Worm (Caenorhabditis elegans) whole organism, L3 larva: ENCODE results near the gene M88.4.

Experiments
- R02D3.7 ChIP-seq: fragments of 150-350 bp; optimal IDR thresholded peaks from 2 replicates; lab custom pipeline; 2014; ENCODE audit warnings: missing biosample characterization, missing genetic modification characterization
- ZK546.5 ChIP-seq: sonication (generic microtip); optimal IDR thresholded peaks from 2 replicates; lab custom pipeline; 2017; ENCODE audit warnings: missing biosample characterization, missing genetic modification characterization
- aly-2 ChIP-seq: fragments of 150-350 bp; optimal IDR thresholded peaks from 2 replicates; lab custom pipeline; 2014; ENCODE audit warnings: missing biosample characterization, missing genetic modification characterization
- ama-1 ChIP-seq: fragments of 150-350 bp; optimal IDR thresholded peaks from 2 replicates; lab custom pipeline; 2018
- ceh-16 ChIP-seq: sonication (generic microtip); optimal IDR thresholded peaks from 2 replicates; lab custom pipeline; 2017; ENCODE audit warnings: missing biosample characterization, missing genetic modification characterization
- ceh-28 ChIP-seq: fragments of 150-350 bp; optimal IDR thresholded peaks from 2 replicates; lab custom pipeline; 2014; ENCODE audit warnings: missing biosample characterization, missing genetic modification reagents, missing genetic modification characterization
- ceh-82 ChIP-seq: fragments of 150-350 bp; optimal IDR thresholded peaks from 2 replicates; lab custom pipeline; 2014; ENCODE audit warnings: missing biosample characterization, missing genetic modification characterization
- ceh-9 ChIP-seq: sonication (generic microtip); optimal IDR thresholded peaks from 2 replicates; lab custom pipeline; 2018; ENCODE audit warnings: missing biosample characterization, missing genetic modification characterization
- daf-12 ChIP-seq: fragments of 150-350 bp; optimal IDR thresholded peaks from 2 replicates; lab custom pipeline; 2014; ENCODE audit warnings: missing biosample characterization, missing genetic modification reagents, missing genetic modification characterization
- egl-27 ChIP-seq: sonication (generic microtip); optimal IDR thresholded peaks from 4 replicates; lab custom pipeline; 2017; ENCODE audit warnings: missing biosample characterization, missing genetic modification reagents, missing genetic modification characterization
- egl-5 ChIP-seq: fragments of 150-350 bp; optimal IDR thresholded peaks from 2 replicates; lab custom pipeline; 2017; ENCODE audit warnings: missing biosample characterization, missing genetic modification reagents, missing genetic modification characterization, inconsistent platforms
- elt-1 ChIP-seq: fragments of 150-350 bp; optimal IDR thresholded peaks from 2 replicates; lab custom pipeline; 2014; ENCODE audit warnings: missing biosample characterization, missing genetic modification characterization
- elt-2 ChIP-seq: sonication (generic microtip); optimal IDR thresholded peaks from 2 replicates; lab custom pipeline; 2016; ENCODE audit warnings: missing genetic modification reagents, mild to moderate bottlenecking, missing genetic modification characterization, missing compliant biosample characterization
- elt-3 ChIP-seq, 3 experiments: fragments of 150-350 bp in 1 of 3; sonication (generic microtip) in 2 of 3; optimal IDR thresholded peaks; 2 replicates in 2 of 3; 4 replicates in 1 of 3; lab custom pipeline; 2014 to 2017; ENCODE audit warnings: missing biosample characterization in 3 of 3, missing genetic modification characterization in 3 of 3
- eor-1 ChIP-seq, 2 experiments: fragments of 150-350 bp; optimal IDR thresholded peaks; 2 replicates each; lab custom pipeline; 2014 to 2018; ENCODE audit warnings: missing biosample characterization in 2 of 2, missing genetic modification characterization in 2 of 2
- fkh-10 ChIP-seq: sonication (generic microtip); optimal IDR thresholded peaks from 2 replicates; lab custom pipeline; 2017; ENCODE audit warnings: missing biosample characterization, missing genetic modification reagents, missing genetic modification characterization
- hmg-11 ChIP-seq: sonication (generic microtip); optimal IDR thresholded peaks from 2 replicates; lab custom pipeline; 2016; ENCODE audit warnings: missing genetic modification characterization, missing compliant biosample characterization
- lin-15B ChIP-seq: fragments of 150-350 bp; optimal IDR thresholded peaks from 2 replicates; lab custom pipeline; 2014; ENCODE audit warnings: missing biosample characterization, missing genetic modification characterization
- lin-39 ChIP-seq: fragments of 150-350 bp; optimal IDR thresholded peaks from 2 replicates; lab custom pipeline; 2018; ENCODE audit warnings: missing biosample characterization, missing genetic modification reagents, missing genetic modification characterization
- lsy-12 ChIP-seq: sonication (generic microtip); optimal IDR thresholded peaks from 2 replicates; lab custom pipeline; 2016; ENCODE audit warnings: mild to moderate bottlenecking, missing genetic modification characterization, missing compliant biosample characterization
- mdl-1 ChIP-seq: fragments of 150-350 bp; optimal IDR thresholded peaks from 2 replicates; lab custom pipeline; 2014; ENCODE audit warnings: missing biosample characterization, missing genetic modification characterization
- nfya-1 ChIP-seq: sonication (generic microtip); optimal IDR thresholded peaks from 2 replicates; lab custom pipeline; 2017; ENCODE audit warnings: missing genetic modification characterization, mild to moderate bottlenecking, missing compliant biosample characterization, antibody characterized with exemption, moderate library complexity; ENCODE audit not compliant: insufficient read depth
- nhr-11 ChIP-seq: fragments of 150-350 bp; optimal IDR thresholded peaks from 2 replicates; lab custom pipeline; 2014; ENCODE audit warnings: missing biosample characterization, missing genetic modification characterization
- nhr-12 ChIP-seq: fragments of 150-350 bp; optimal IDR thresholded peaks from 2 replicates; lab custom pipeline; 2014; ENCODE audit warnings: missing biosample characterization, missing genetic modification characterization
- nhr-23 ChIP-seq: fragments of 150-350 bp; optimal IDR thresholded peaks from 2 replicates; lab custom pipeline; 2014; ENCODE audit warnings: missing biosample characterization, missing genetic modification reagents, missing genetic modification characterization
- nhr-237 ChIP-seq: fragments of 150-350 bp; optimal IDR thresholded peaks from 2 replicates; lab custom pipeline; 2014; ENCODE audit warnings: missing biosample characterization, missing genetic modification characterization
- nhr-25 ChIP-seq: sonication (generic microtip); optimal IDR thresholded peaks from 2 replicates; lab custom pipeline; 2017; ENCODE audit warnings: missing biosample characterization, missing genetic modification characterization
- nhr-28 ChIP-seq: fragments of 150-350 bp; optimal IDR thresholded peaks from 2 replicates; lab custom pipeline; 2014; ENCODE audit warnings: missing biosample characterization, missing genetic modification characterization
- nhr-43 ChIP-seq: sonication (generic microtip); optimal IDR thresholded peaks from 2 replicates; lab custom pipeline; 2016; ENCODE audit warnings: mild to moderate bottlenecking, missing genetic modification characterization, missing compliant biosample characterization; ENCODE audit not compliant: poor library complexity, severe bottlenecking
- nhr-67 ChIP-seq: fragments of 150-350 bp; optimal IDR thresholded peaks from 2 replicates; lab custom pipeline; 2014; ENCODE audit warnings: missing biosample characterization, missing genetic modification characterization
- nhr-77 ChIP-seq: fragments of 150-350 bp; optimal IDR thresholded peaks from 2 replicates; lab custom pipeline; 2014; ENCODE audit warnings: missing biosample characterization, missing genetic modification characterization
- pha-4 ChIP-seq: fragments of 150-350 bp; optimal IDR thresholded peaks from 2 replicates; lab custom pipeline; 2014; ENCODE audit warnings: missing biosample characterization, missing genetic modification reagents, missing genetic modification characterization
- pqm-1 ChIP-seq: fragments of 150-350 bp; optimal IDR thresholded peaks from 2 replicates; lab custom pipeline; 2017; ENCODE audit warnings: missing biosample characterization, missing genetic modification characterization, inconsistent platforms
- skn-1 ChIP-seq: fragments of 150-350 bp; optimal IDR thresholded peaks from 2 replicates; lab custom pipeline; 2014; ENCODE audit warnings: missing biosample characterization, missing genetic modification characterization
- snpc-4 ChIP-seq: fragments of 150-350 bp; optimal IDR thresholded peaks from 2 replicates; lab custom pipeline; 2014; ENCODE audit warnings: missing biosample characterization, missing genetic modification characterization
- tbx-2 ChIP-seq: sonication (generic microtip); optimal IDR thresholded peaks from 2 replicates; lab custom pipeline; 2016; ENCODE audit warnings: mild to moderate bottlenecking, missing genetic modification characterization, missing compliant biosample characterization
- unc-39 ChIP-seq: sonication (generic microtip); optimal IDR thresholded peaks from 4 replicates; lab custom pipeline; 2017; ENCODE audit warnings: missing biosample characterization, missing genetic modification characterization
- unc-62 ChIP-seq: fragments of 150-350 bp; sonication (generic microtip); optimal IDR thresholded peaks from 4 replicates; lab custom pipeline; 2014; ENCODE audit warnings: missing biosample characterization, missing genetic modification reagents, missing genetic modification characterization
- zag-1 ChIP-seq: fragments of 150-350 bp; optimal IDR thresholded peaks from 2 replicates; lab custom pipeline; 2014; ENCODE audit warnings: missing biosample characterization, missing genetic modification characterization
- ztf-4 ChIP-seq: fragments of 150-350 bp; optimal IDR thresholded peaks from 2 replicates; lab custom pipeline; 2014; ENCODE audit warnings: missing biosample characterization, missing genetic modification characterization

M88.4 gene

ce11 chrIII:4560393-4560890, 11.6 kb downstream of the M88.4 start (continued):
- TF ChIP-seq unc-62 (peak; percentile 75), ceh-9 (tag; lab: Kevin White, UChicago) (no peak), R02D3.7 (tag; lab: Kevin White, UChicago) (peak; percentile 65), eor-1 (tag; optimal IDR thresholded peaks at IDR 0.05; lab: Kevin White, UChicago) (no peak), ceh-16 (tag; lab: Kevin White, UChicago) (no peak), mdl-1 (tag; lab: Kevin White, UChicago) (peak; percentile 11), hmg-11 (tag; lab: Kevin White, UChicago) (peak; percentile 98), ama-1 (peak; percentile 83), pqm-1 (tag; lab: Kevin White, UChicago) (peak; percentile 14), elt-1 (tag; lab: Kevin White, UChicago) (no peak), ZK546.5 (no peak), lin-15B (tag; lab: Kevin White, UChicago) (peak; percentile 32), elt-3 (tag; optimal IDR thresholded peaks at IDR 0.05; lab: Kevin White, UChicago) (peak in 1 of 3 experiments; percentile 60)

- peak; percentile 14 for TF ChIP-seq pqm-1 (tag; lab: Kevin White, UChicago)
- peak; percentile 26 for TF ChIP-seq elt-2
- no peak for TF ChIP-seq nhr-77
- peak; percentile 79 for TF ChIP-seq pha-4
Observed at ce11 chrIII:4561286-4561685, 12.4 kb downstream of the M88.4 start.

ce11 chrIII:4562070-4562788, 13.4 kb downstream of the M88.4 start, which contains the start of gene pan-1:
Gene pan-1, plus strand, starts transcription at chrIII:4562738.
- TF ChIP-seq pqm-1 (tag; lab: Kevin White, UChicago) (no peak), lin-39 (tag; lab: Kevin White, UChicago) (peak; percentile 76), ceh-28 (tag; lab: Kevin White, UChicago) (peak; percentile 9), ceh-16 (tag; lab: Kevin White, UChicago) (no peak), snpc-4 (peak; percentile 53), unc-62 (peak; percentile 9), nfya-1 (tag; lab: Kevin White, UChicago) (peak; percentile 85), pha-4 (peak; percentile 66), tbx-2 (tag; lab: Kevin White, UChicago) (no peak), ceh-82 (peak; percentile 25), nhr-23 (tag; lab: Kevin White, UChicago) (peak; percentile 72), hmg-11 (tag; lab: Kevin White, UChicago) (peak; percentile 89), ama-1 (peak; percentile 80), elt-2 (peak; percentile 24), eor-1 (tag; optimal IDR thresholded peaks at IDR 0.05; lab: Kevin White, UChicago) (no peak), egl-5 (tag; lab: Kevin White, UChicago) (peak; percentile 46), lsy-12 (peak; percentile 49), nhr-25 (tag; lab: Kevin White, UChicago) (peak; percentile 51)
- TF ChIP-seq, all 47 proteins: peak for 14

ce11 chrIII:4568030-4568429, 19.2 kb downstream of the M88.4 start, which contains the start of gene mlcd-1:
Gene mlcd-1, minus strand, starts transcription at chrIII:4568130.
- TF ChIP-seq eor-1 (tag; optimal IDR thresholded peaks at IDR 0.05; lab: Kevin White, UChicago) (no peak), egl-27 (tag; lab: Kevin White, UChicago) (no peak), elt-2 (no peak), zag-1 (tag; lab: Kevin White, UChicago) (no peak), nhr-67 (tag; lab: Kevin White, UChicago) (no peak), skn-1 (tag; lab: Kevin White, UChicago) (no peak), pha-4 (no peak)

- TF ChIP-seq nfya-1 (tag; lab: Kevin White, UChicago) (peak; percentile 61), ztf-4 (tag; lab: Kevin White, UChicago) (no peak), tbx-2 (tag; lab: Kevin White, UChicago) (peak; percentile 24), unc-39 (tag; lab: Kevin White, UChicago) (no peak), mdl-1 (tag; lab: Kevin White, UChicago) (no peak), egl-27 (tag; lab: Kevin White, UChicago) (no peak), ceh-28 (tag; lab: Kevin White, UChicago) (peak; percentile 36), ama-1 (no peak), fkh-10 (no peak), nhr-11 (tag; lab: Kevin White, UChicago) (no peak), elt-3 (tag; optimal IDR thresholded peaks at IDR 0.05; lab: Kevin White, UChicago) (no peak), nhr-43 (tag; lab: Kevin White, UChicago) (peak; percentile 85), unc-62 (no peak), pha-4 (peak; percentile 62), lin-39 (tag; lab: Kevin White, UChicago) (no peak), nhr-25 (tag; lab: Kevin White, UChicago) (peak; percentile 29), nhr-12 (tag; lab: Kevin White, UChicago) (no peak), lin-15B (tag; lab: Kevin White, UChicago) (peak; percentile 41), snpc-4 (peak; percentile 55), daf-12 (tag; lab: Kevin White, UChicago) (peak; percentile 85), aly-2 (tag; lab: Kevin White, UChicago) (no peak), ZK546.5 (no peak), nhr-28 (tag; lab: Kevin White, UChicago) (no peak), R02D3.7 (tag; lab: Kevin White, UChicago) (peak; percentile 27), hmg-11 (tag; lab: Kevin White, UChicago) (peak; percentile 95), nhr-237 (tag; lab: Kevin White, UChicago) (no peak), nhr-67 (tag; lab: Kevin White, UChicago) (peak; percentile 12), ceh-82 (peak; percentile 13), eor-1 (tag; optimal IDR thresholded peaks at IDR 0.05; lab: Kevin White, UChicago) (no peak)
Observed at ce11 chrIII:4568455-4568854, 19.6 kb downstream of the M88.4 start, which contains the start of gene idhg-1. Gene idhg-1, plus strand, starts transcription at chrIII:4568797.
